Fruit fly (Drosophila melanogaster) whole organism, embryonic: ENCODE results near the gene UBL3.
A peak's percentile ranks its signal among the peaks of the same experiment; 100 is the strongest.

Experiments used
- Atf3 ChIP-seq: fragments of 200-800 bp; sonication (Bioruptor generic); optimal IDR thresholded peaks from 3 replicates; lab custom pipeline; 2016; ENCODE audit warnings: missing biosample characterization, missing genetic modification characterization
- Blimp-1 ChIP-seq: fragments of 200-800 bp; sonication (Bioruptor generic); optimal IDR thresholded peaks from 3 replicates; lab custom pipeline; 2018; ENCODE audit warnings: missing biosample characterization, missing genetic modification characterization, mild to moderate bottlenecking, moderate library complexity, missing genetic modification reagents
- CG11456 ChIP-seq: fragments of 200-800 bp; sonication (Bioruptor generic); IDR thresholded peaks from 3 replicates; pipeline ENCODE4 v1.3.6; 2022; ENCODE audit warnings: missing biosample characterization, missing genetic modification characterization
- CG11504 ChIP-seq: fragments of 200-800 bp; sonication (Bioruptor generic); optimal IDR thresholded peaks from 3 replicates; lab custom pipeline; 2019; ENCODE audit warnings: missing biosample characterization, mild to moderate bottlenecking, missing genetic modification characterization, moderate library complexity
- CG11560 ChIP-seq: fragments of 200-800 bp; sonication (Bioruptor generic); IDR thresholded peaks from 3 replicates; pipeline ENCODE4 v1.3.6; 2022; ENCODE audit warnings: missing biosample characterization, missing genetic modification characterization
- CG12744 ChIP-seq: fragments of 200-800 bp; sonication (Bioruptor generic); optimal IDR thresholded peaks from 2 replicates; lab custom pipeline; 2016; ENCODE audit warnings: missing biosample characterization, missing genetic modification characterization
- CG13424 ChIP-seq: fragments of 200-800 bp; sonication (Bioruptor generic); optimal IDR thresholded peaks from 2 replicates; lab custom pipeline; 2019; ENCODE audit warnings: missing biosample characterization, mild to moderate bottlenecking, missing genetic modification characterization, moderate library complexity
- CG14965 ChIP-seq: fragments of 200-800 bp; sonication (Bioruptor generic); optimal IDR thresholded peaks from 2 replicates; lab custom pipeline; 2016; ENCODE audit warnings: missing biosample characterization, missing genetic modification characterization, borderline replicate concordance
- CG15514 ChIP-seq: fragments of 200-800 bp; sonication (Bioruptor generic); optimal IDR thresholded peaks from 3 replicates; lab custom pipeline; 2017; ENCODE audit warnings: missing biosample characterization, missing genetic modification characterization, mild to moderate bottlenecking, moderate library complexity, missing genetic modification reagents
- CG16779 ChIP-seq: fragments of 200-800 bp; sonication (Bioruptor generic); IDR thresholded peaks from 2 replicates; pipeline ENCODE4 v1.3.6; 2022; ENCODE audit warnings: missing biosample characterization, missing genetic modification characterization
- CG17186 ChIP-seq: fragments of 200-800 bp; sonication (Bioruptor generic); optimal IDR thresholded peaks from 3 replicates; lab custom pipeline; 2017; ENCODE audit warnings: missing biosample characterization, missing genetic modification reagents, missing genetic modification characterization
- CG2116 ChIP-seq: fragments of 200-800 bp; sonication (Bioruptor generic); optimal IDR thresholded peaks from 3 replicates; lab custom pipeline; 2018; ENCODE audit warnings: missing biosample characterization, mild to moderate bottlenecking, missing genetic modification characterization
- CG3163 ChIP-seq: fragments of 200-800 bp; sonication (Bioruptor generic); optimal IDR thresholded peaks from 3 replicates; lab custom pipeline; 2016; ENCODE audit warnings: missing biosample characterization, missing genetic modification characterization
- CG32767 ChIP-seq: fragments of 200-800 bp; sonication (Bioruptor generic); IDR thresholded peaks from 2 replicates; pipeline ENCODE4 v1.3.6; 2022; ENCODE audit warnings: missing biosample characterization, missing genetic modification characterization
- CG32772 ChIP-seq: fragments of 200-800 bp; sonication (Bioruptor generic); IDR thresholded peaks from 2 replicates; pipeline ENCODE4 v1.3.6; 2022; ENCODE audit warnings: missing biosample characterization, missing genetic modification characterization
- CG3281 ChIP-seq: fragments of 200-800 bp; sonication (Bioruptor generic); optimal IDR thresholded peaks from 3 replicates; lab custom pipeline; 2017; ENCODE audit warnings: missing biosample characterization, mild to moderate bottlenecking, missing genetic modification characterization
- CG34422 ChIP-seq: fragments of 200-800 bp; sonication (Bioruptor generic); IDR thresholded peaks from 3 replicates; pipeline ENCODE4 v1.3.6; 2022; ENCODE audit warnings: missing biosample characterization, missing genetic modification characterization
- CG4424 ChIP-seq: fragments of 200-800 bp; sonication (Bioruptor generic); optimal IDR thresholded peaks from 3 replicates; lab custom pipeline; 2016; ENCODE audit warnings: missing biosample characterization, missing genetic modification characterization
- CG6854 ChIP-seq: fragments of 200-800 bp; sonication (Bioruptor generic); optimal IDR thresholded peaks from 3 replicates; lab custom pipeline; 2017; ENCODE audit warnings: missing biosample characterization, mild to moderate bottlenecking, missing genetic modification characterization
- CG7745 ChIP-seq: fragments of 200-800 bp; sonication (Bioruptor generic); optimal IDR thresholded peaks from 2 replicates; lab custom pipeline; 2018; ENCODE audit warnings: missing biosample characterization, mild to moderate bottlenecking, missing genetic modification characterization, moderate library complexity
- CG7963 ChIP-seq: fragments of 200-800 bp; sonication (Bioruptor generic); IDR thresholded peaks from 3 replicates; pipeline ENCODE4 v1.3.6; 2022; ENCODE audit warnings: missing biosample characterization, missing genetic modification characterization; ENCODE audit not compliant: partially characterized antibody
- CG8924 ChIP-seq: fragments of 200-800 bp; optimal IDR thresholded peaks from 3 replicates; lab custom pipeline; 2019; ENCODE audit warnings: missing biosample characterization, mild to moderate bottlenecking, missing genetic modification characterization, moderate library complexity
- CG9727 ChIP-seq: fragments of 200-800 bp; sonication (Bioruptor generic); optimal IDR thresholded peaks from 3 replicates; lab custom pipeline; 2017; ENCODE audit warnings: missing biosample characterization, mild to moderate bottlenecking, missing genetic modification characterization
- D19A ChIP-seq: fragments of 200-800 bp; optimal IDR thresholded peaks from 3 replicates; lab custom pipeline; 2019; ENCODE audit warnings: missing biosample characterization, mild to moderate bottlenecking, missing genetic modification characterization, moderate library complexity
- Ets65A ChIP-seq: fragments of 200-800 bp; sonication (Bioruptor generic); peaks from one replicate; lab custom pipeline; 2016; ENCODE audit warnings: missing biosample characterization, missing genetic modification characterization
- Ets97D ChIP-seq: fragments of 200-800 bp; sonication (Bioruptor generic); optimal IDR thresholded peaks from 3 replicates; lab custom pipeline; 2016; ENCODE audit warnings: missing biosample characterization, missing genetic modification characterization
- HHEX ChIP-seq: fragments of 200-800 bp; sonication (Bioruptor generic); optimal IDR thresholded peaks from 3 replicates; lab custom pipeline; 2017; ENCODE audit warnings: missing biosample characterization, mild to moderate bottlenecking, missing genetic modification characterization, missing genetic modification reagents
- Lhr ChIP-seq: fragments of 200-800 bp; sonication (Bioruptor generic); optimal IDR thresholded peaks from 3 replicates; lab custom pipeline; 2017; ENCODE audit warnings: mild to moderate bottlenecking, missing biosample characterization, missing genetic modification reagents, missing genetic modification characterization
- Max ChIP-seq: fragments of 200-800 bp; sonication (Bioruptor generic); optimal IDR thresholded peaks from 2 replicates; lab custom pipeline; 2016; ENCODE audit warnings: missing biosample characterization, mild to moderate bottlenecking, missing genetic modification characterization
- chn ChIP-seq: fragments of 200-800 bp; sonication (Bioruptor generic); optimal IDR thresholded peaks from 2 replicates; lab custom pipeline; 2016; ENCODE audit warnings: missing biosample characterization, missing genetic modification characterization
- crp ChIP-seq, 2 experiments: fragments of 200-800 bp; sonication (Bioruptor generic); optimal IDR thresholded peaks; 2 replicates in 1 of 2; 3 replicates in 1 of 2; lab custom pipeline; 2017; ENCODE audit warnings: missing biosample characterization in 2 of 2, missing genetic modification characterization in 2 of 2, mild to moderate bottlenecking in 1 of 2, moderate library complexity in 1 of 2
- cwo ChIP-seq: fragments of 200-800 bp; sonication (Bioruptor generic); optimal IDR thresholded peaks from 3 replicates; lab custom pipeline; 2017; ENCODE audit warnings: missing biosample characterization, missing genetic modification characterization, mild to moderate bottlenecking, moderate library complexity, missing genetic modification reagents
- da ChIP-seq: fragments of 200-800 bp; sonication (Bioruptor generic); optimal IDR thresholded peaks from 2 replicates; lab custom pipeline; 2016; ENCODE audit warnings: missing biosample characterization, missing genetic modification characterization
- dimm ChIP-seq: fragments of 200-800 bp; sonication (Bioruptor generic); IDR thresholded peaks from 2 replicates; pipeline ENCODE4 v1.3.6; 2022; ENCODE audit warnings: missing biosample characterization, missing genetic modification characterization
- emc ChIP-seq: fragments of 200-800 bp; sonication (Bioruptor generic); optimal IDR thresholded peaks from 2 replicates; lab custom pipeline; 2016; ENCODE audit warnings: missing biosample characterization, missing genetic modification characterization
- ems ChIP-seq: fragments of 200-800 bp; sonication (Bioruptor generic); optimal IDR thresholded peaks from 3 replicates; lab custom pipeline; 2016; ENCODE audit warnings: missing biosample characterization, missing genetic modification characterization
- grau ChIP-seq: fragments of 200-800 bp; optimal IDR thresholded peaks from 3 replicates; lab custom pipeline; 2019; ENCODE audit warnings: missing biosample characterization, mild to moderate bottlenecking, missing genetic modification characterization, moderate library complexity
- gro ChIP-seq: fragments of 200-800 bp; sonication (Bioruptor generic); optimal IDR thresholded peaks from 2 replicates; lab custom pipeline; 2016; ENCODE audit warnings: missing biosample characterization, missing genetic modification characterization
- knrl ChIP-seq: fragments of 200-800 bp; sonication (Bioruptor generic); IDR thresholded peaks from 3 replicates; pipeline ENCODE4 v1.3.6; 2022; ENCODE audit warnings: missing biosample characterization, missing genetic modification characterization; ENCODE audit not compliant: partially characterized antibody
- lilli ChIP-seq: fragments of 200-800 bp; sonication (Bioruptor generic); optimal IDR thresholded peaks from 3 replicates; lab custom pipeline; 2016; ENCODE audit warnings: missing biosample characterization, missing genetic modification characterization
- maf-S ChIP-seq: fragments of 200-800 bp; sonication (Bioruptor generic); optimal IDR thresholded peaks from 2 replicates; lab custom pipeline; 2016; ENCODE audit warnings: missing biosample characterization, missing genetic modification characterization
- mam ChIP-seq: fragments of 200-800 bp; sonication (Bioruptor generic); optimal IDR thresholded peaks from 3 replicates; lab custom pipeline; 2016; ENCODE audit warnings: missing biosample characterization, missing genetic modification characterization
- nmo ChIP-seq: fragments of 200-800 bp; sonication (Bioruptor generic); optimal IDR thresholded peaks from 2 replicates; lab custom pipeline; 2018; ENCODE audit warnings: missing biosample characterization, mild to moderate bottlenecking, missing genetic modification characterization, moderate library complexity
- peb ChIP-seq: fragments of 200-800 bp; sonication (Bioruptor generic); IDR thresholded peaks from 2 replicates; pipeline ENCODE4 v1.3.6; 2022; ENCODE audit warnings: missing biosample characterization, missing genetic modification characterization
- ranshi ChIP-seq: fragments of 200-800 bp; sonication (Bioruptor generic); IDR thresholded peaks from 2 replicates; pipeline ENCODE4 v1.3.6; 2022; ENCODE audit warnings: missing biosample characterization, missing genetic modification characterization
- row ChIP-seq: fragments of 200-800 bp; sonication (Bioruptor generic); IDR thresholded peaks from 3 replicates; pipeline ENCODE4 v1.3.6; 2022; ENCODE audit warnings: missing biosample characterization, missing genetic modification characterization
- sens ChIP-seq: fragments of 200-800 bp; sonication (Bioruptor generic); peaks from one replicate; lab custom pipeline; 2016; ENCODE audit warnings: missing biosample characterization, missing genetic modification characterization
- slp2 ChIP-seq: fragments of 200-800 bp; sonication (Bioruptor generic); optimal IDR thresholded peaks from 2 replicates; lab custom pipeline; 2016; ENCODE audit warnings: missing biosample characterization, missing genetic modification characterization
- stc ChIP-seq: fragments of 200-800 bp; sonication (Bioruptor generic); IDR thresholded peaks from 2 replicates; pipeline ENCODE4 v1.3.6; 2022; ENCODE audit warnings: missing biosample characterization, missing genetic modification characterization
- tap ChIP-seq: fragments of 200-800 bp; optimal IDR thresholded peaks from 3 replicates; lab custom pipeline; 2019; ENCODE audit warnings: missing biosample characterization, mild to moderate bottlenecking, missing genetic modification characterization, moderate library complexity
- tgo ChIP-seq: fragments of 200-800 bp; sonication (Bioruptor generic); IDR thresholded peaks from 3 replicates; pipeline ENCODE4 v1.3.6; 2022; ENCODE audit warnings: missing biosample characterization, missing genetic modification characterization

Gene UBL3

DNA sequence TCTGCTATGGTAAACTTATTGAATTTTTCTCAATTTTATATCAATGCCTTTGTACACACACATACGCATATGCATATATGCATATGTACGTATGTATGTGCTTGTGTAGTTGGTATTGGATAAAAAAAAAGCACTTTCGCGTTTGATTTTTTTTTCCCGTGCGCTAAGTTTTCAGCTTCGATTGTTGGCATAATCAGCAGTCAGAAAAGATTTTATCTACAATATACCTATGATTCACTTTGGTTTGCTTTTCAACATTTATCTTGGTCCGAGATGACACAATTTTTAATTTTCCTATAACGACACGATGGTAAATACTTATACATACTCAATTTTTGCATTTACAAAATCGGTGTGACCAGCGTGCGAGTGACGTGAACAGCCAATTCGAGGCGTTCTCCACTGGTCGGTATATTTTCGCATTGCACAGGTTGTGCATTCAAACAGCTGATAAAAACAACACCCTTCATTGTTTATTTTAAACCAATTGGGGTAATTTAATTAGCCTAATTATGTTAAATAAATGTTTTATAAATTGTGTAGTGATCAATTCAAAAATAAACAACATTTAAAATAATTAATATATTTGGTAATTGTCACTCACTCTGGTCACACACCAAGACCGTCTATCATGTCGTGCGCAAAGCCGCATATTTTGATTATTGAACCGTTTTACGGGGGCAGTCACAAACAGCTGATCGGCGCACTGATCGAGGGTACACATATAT, at the start of gene UBL3, which contains the start of gene CG15914 (continued):
- TF ChIP-seq crp (GFP tag; optimal IDR thresholded peaks at IDR 0.05; lab: Kevin White, UChicago) (peak; percentile 44 to 89), grau (tag; lab: Kevin White, UChicago) (peak; percentile 35), tap (tag; lab: Kevin White, UChicago) (no peak), nmo (peak; percentile 40), CG9727 (peak; percentile 39), CG15514 (GFP tag; lab: Kevin White, UChicago) (peak; percentile 69), CG32767 (GFP tag; lab: Robert Waterston, UW) (peak; percentile 92), Lhr (GFP tag; lab: Kevin White, UChicago) (peak; percentile 47), row (GFP tag; lab: Robert Waterston, UW) (peak; percentile 53), CG3281 (GFP tag; lab: Kevin White, UChicago) (no peak), CG16779 (GFP tag; lab: Robert Waterston, UW) (no peak), knrl (no peak), D19A (tag; lab: Kevin White, UChicago) (peak; percentile 25), Ets97D (GFP tag; lab: Kevin White, UChicago) (peak; percentile 13), tgo (GFP tag; lab: Robert Waterston, UW) (no peak), CG8924 (peak; percentile 44), Max (GFP tag; lab: Kevin White, UChicago) (peak; percentile 24), gro (GFP tag; lab: Kevin White, UChicago) (no peak), CG4424 (GFP tag; lab: Kevin White, UChicago) (no peak), CG32772 (GFP tag; lab: Robert Waterston, UW) (no peak), stc (GFP tag; lab: Robert Waterston, UW) (no peak), maf-S (no peak), ems (GFP tag; lab: Kevin White, UChicago) (no peak), CG7963 (GFP tag; lab: Robert Waterston, UW) (no peak), dimm (GFP tag; lab: Robert Waterston, UW) (no peak), CG12744 (GFP tag; lab: Kevin White, UChicago) (no peak), da (no peak), sens (peak; percentile 76), cwo (no peak), CG11504 (no peak), CG3163 (no peak), CG7745 (no peak), CG11456 (GFP tag; lab: Robert Waterston, UW) (no peak), CG11560 (tag; lab: Robert Waterston, UW) (no peak), HHEX (GFP tag; lab: Kevin White, UChicago) (no peak), lilli (GFP tag; lab: Kevin White, UChicago) (peak; percentile 14), slp2 (GFP tag; lab: Kevin White, UChicago) (no peak), CG14965 (GFP tag; lab: Kevin White, UChicago) (no peak), Ets65A (GFP tag; lab: Kevin White, UChicago) (no peak), chn (GFP tag; lab: Kevin White, UChicago) (no peak), CG17186 (peak; percentile 75), Blimp-1 (GFP tag; lab: Kevin White, UChicago) (no peak), CG13424 (tag; lab: Kevin White, UChicago) (peak; percentile 6), CG34422 (no peak), Atf3 (GFP tag; lab: Kevin White, UChicago) (no peak), ranshi (GFP tag; lab: Robert Waterston, UW) (no peak), CG6854 (GFP tag; lab: Kevin White, UChicago) (no peak), peb (no peak), mam (GFP tag; lab: Kevin White, UChicago) (no peak), emc (GFP tag; lab: Kevin White, UChicago) (no peak), CG2116 (peak; percentile 81)
